Worm (Caenorhabditis elegans) whole organism, young adult: ENCODE measurements around the gene fcmt-1.

Experiments
- B0336.3 ChIP-seq: fragments of 200-800 bp; sonication (Bioruptor generic); IDR thresholded peaks from 2 replicates; pipeline ENCODE4 v1.3.6; 2022; ENCODE audit warnings: missing genetic modification characterization, missing compliant biosample characterization
- C06A6.2 ChIP-seq: fragments of 200-800 bp; sonication (Bioruptor generic); conservative IDR thresholded peaks from 2 replicates; pipeline ENCODE4 v1.3.6; 2022; ENCODE audit warnings: missing genetic modification characterization, missing compliant biosample characterization
- F37B4.10 ChIP-seq: fragments of 200-800 bp; sonication (Bioruptor generic); IDR thresholded peaks from 2 replicates; pipeline ENCODE4 v1.3.6; 2022; ENCODE audit warnings: missing genetic modification characterization, missing compliant biosample characterization
- F52B5.7 ChIP-seq: sonication (generic microtip); optimal IDR thresholded peaks from 2 replicates; lab custom pipeline; 2016; ENCODE audit warnings: mild to moderate bottlenecking, missing genetic modification characterization, missing compliant biosample characterization
- F55B11.4 ChIP-seq: sonication (generic microtip); optimal IDR thresholded peaks from 2 replicates; lab custom pipeline; 2016; ENCODE audit warnings: missing compliant biosample characterization, missing genetic modification characterization, borderline replicate concordance; ENCODE audit not compliant: insufficient read depth
- F57C9.4 ChIP-seq: sonication (generic microtip); optimal IDR thresholded peaks from 2 replicates; lab custom pipeline; 2017; ENCODE audit warnings: mild to moderate bottlenecking, missing genetic modification characterization, missing compliant biosample characterization
- K11D2.4 ChIP-seq: fragments of 200-800 bp; sonication (Bioruptor generic); IDR thresholded peaks from 2 replicates; pipeline ENCODE4 v1.3.6; 2022; ENCODE audit warnings: missing genetic modification reagents, missing genetic modification characterization, missing compliant biosample characterization
- K12H6.12 ChIP-seq: fragments of 200-800 bp; sonication (Bioruptor generic); optimal IDR thresholded peaks from 2 replicates; lab custom pipeline; 2018; ENCODE audit warnings: mild to moderate bottlenecking, missing genetic modification characterization, missing compliant biosample characterization
- T07F8.4 ChIP-seq: sonication (generic microtip); optimal IDR thresholded peaks from 2 replicates; lab custom pipeline; 2016; ENCODE audit warnings: mild to moderate bottlenecking, missing genetic modification characterization, moderate library complexity, missing compliant biosample characterization
- Y53G8AR.9 ChIP-seq: fragments of 200-800 bp; sonication (Bioruptor generic); conservative IDR thresholded peaks from 2 replicates; pipeline ENCODE4 v1.3.6; 2022; ENCODE audit warnings: missing genetic modification reagents, missing genetic modification characterization, missing compliant biosample characterization
- Y67H2A.10 ChIP-seq: fragments of 200-800 bp; sonication (Bioruptor generic); conservative IDR thresholded peaks from 2 replicates; pipeline ENCODE4 v1.3.6; 2022; ENCODE audit warnings: missing genetic modification reagents, missing genetic modification characterization, missing compliant biosample characterization
- akir-1 ChIP-seq: fragments of 200-800 bp; sonication (Bioruptor generic); optimal IDR thresholded peaks from 2 replicates; lab custom pipeline; 2018; ENCODE audit warnings: mild to moderate bottlenecking, missing genetic modification characterization, moderate library complexity, missing compliant biosample characterization
- atf-7 ChIP-seq: sonication (generic microtip); optimal IDR thresholded peaks from 2 replicates; lab custom pipeline; 2017; ENCODE audit warnings: mild to moderate bottlenecking, missing genetic modification characterization, missing compliant biosample characterization
- athp-1 ChIP-seq: sonication (generic microtip); optimal IDR thresholded peaks from 2 replicates; lab custom pipeline; 2017; ENCODE audit warnings: mild to moderate bottlenecking, missing genetic modification characterization, missing compliant biosample characterization
- attf-3 ChIP-seq: fragments of 200-800 bp; sonication (Bioruptor generic); conservative IDR thresholded peaks from 2 replicates; pipeline ENCODE4 v1.3.6; 2022; ENCODE audit warnings: missing genetic modification reagents, missing genetic modification characterization, missing compliant biosample characterization
- attf-5 ChIP-seq: fragments of 200-800 bp; sonication (Bioruptor generic); optimal IDR thresholded peaks from 2 replicates; lab custom pipeline; 2018; ENCODE audit warnings: mild to moderate bottlenecking, missing genetic modification characterization, missing compliant biosample characterization
- bed-2 ChIP-seq: fragments of 200-800 bp; sonication (Bioruptor generic); IDR thresholded peaks from 2 replicates; pipeline ENCODE4 v1.3.6; 2022; ENCODE audit warnings: missing genetic modification reagents, missing genetic modification characterization, missing compliant biosample characterization
- cebp-1 ChIP-seq, 2 experiments: fragments of 200-800 bp in 1 of 2; sonication (Bioruptor generic) in 1 of 2; sonication (generic microtip) in 1 of 2; IDR thresholded peaks in 1 of 2; optimal IDR thresholded peaks in 1 of 2; 2 replicates each; pipeline versions ENCODE4 v1.3.6 to Lab custom; 2017 to 2022; ENCODE audit warnings: missing compliant biosample characterization in 2 of 2, missing genetic modification characterization in 2 of 2, mild to moderate bottlenecking in 1 of 2, missing genetic modification reagents in 1 of 2, moderate library complexity in 1 of 2
- ceh-100 ChIP-seq: fragments of 200-800 bp; sonication (Bioruptor generic); IDR thresholded peaks from 2 replicates; pipeline ENCODE4 v1.3.6; 2022; ENCODE audit warnings: missing genetic modification reagents, missing genetic modification characterization, missing compliant biosample characterization
- ceh-27 ChIP-seq: fragments of 200-800 bp; sonication (Bioruptor generic); optimal IDR thresholded peaks from 2 replicates; lab custom pipeline; 2018; ENCODE audit warnings: mild to moderate bottlenecking, missing genetic modification characterization, moderate library complexity, missing compliant biosample characterization
- ceh-58 ChIP-seq: fragments of 200-800 bp; sonication (Bioruptor generic); IDR thresholded peaks from 2 replicates; pipeline ENCODE4 v1.3.6; 2022; ENCODE audit warnings: missing genetic modification characterization, missing compliant biosample characterization
- dox-1 ChIP-seq: fragments of 200-800 bp; sonication (Bioruptor generic); IDR thresholded peaks from 2 replicates; pipeline ENCODE4 v1.3.6; 2022; ENCODE audit warnings: missing genetic modification reagents, missing genetic modification characterization, missing compliant biosample characterization
- efl-1 ChIP-seq: fragments of 150-350 bp; optimal IDR thresholded peaks from 2 replicates; lab custom pipeline; 2014; ENCODE audit warnings: missing biosample characterization, missing genetic modification reagents, missing genetic modification characterization
- egrh-3 ChIP-seq: fragments of 200-800 bp; sonication (Bioruptor generic); IDR thresholded peaks from 2 replicates; pipeline ENCODE4 v1.3.6; 2022; ENCODE audit warnings: missing genetic modification reagents, missing genetic modification characterization, missing compliant biosample characterization
- ets-4 ChIP-seq: fragments of 200-800 bp; sonication (Bioruptor generic); optimal IDR thresholded peaks from 2 replicates; lab custom pipeline; 2018; ENCODE audit warnings: mild to moderate bottlenecking, missing genetic modification characterization, missing compliant biosample characterization
- gei-17 ChIP-seq: fragments of 200-800 bp; sonication (Bioruptor generic); optimal IDR thresholded peaks from 2 replicates; lab custom pipeline; 2018; ENCODE audit warnings: mild to moderate bottlenecking, missing genetic modification characterization, missing compliant biosample characterization
- hmg-1.2 ChIP-seq: fragments of 200-800 bp; sonication (Bioruptor generic); IDR thresholded peaks from 2 replicates; pipeline ENCODE4 v1.3.6; 2022; ENCODE audit warnings: missing genetic modification reagents, missing genetic modification characterization, missing compliant biosample characterization
- hmg-20 ChIP-seq: fragments of 200-800 bp; sonication (Bioruptor generic); IDR thresholded peaks from 2 replicates; pipeline ENCODE4 v1.3.6; 2022; ENCODE audit warnings: missing genetic modification reagents, missing genetic modification characterization, missing compliant biosample characterization
- lin-26 ChIP-seq: fragments of 200-800 bp; sonication (Bioruptor generic); IDR thresholded peaks from 2 replicates; pipeline ENCODE4 v1.3.6; 2022; ENCODE audit warnings: missing genetic modification reagents, missing genetic modification characterization, missing compliant biosample characterization
- lin-35 ChIP-seq, 3 experiments: fragments of 150-350 bp in 2 of 3; sonication (generic microtip) in 1 of 3; optimal IDR thresholded peaks; 2 replicates each; lab custom pipeline; 2014 to 2018; ENCODE audit warnings: missing biosample characterization in 3 of 3, missing genetic modification characterization in 3 of 3, missing genetic modification reagents in 3 of 3
- lir-1 ChIP-seq: fragments of 200-800 bp; sonication (Bioruptor generic); conservative IDR thresholded peaks from 2 replicates; pipeline ENCODE4 v1.3.6; 2022; ENCODE audit warnings: missing genetic modification reagents, missing genetic modification characterization, missing compliant biosample characterization
- madf-3 ChIP-seq: fragments of 200-800 bp; sonication (Bioruptor generic); IDR thresholded peaks from 2 replicates; pipeline ENCODE4 v1.3.6; 2022; ENCODE audit warnings: missing genetic modification reagents, missing genetic modification characterization, missing compliant biosample characterization
- madf-6 ChIP-seq: fragments of 200-800 bp; sonication (Bioruptor generic); IDR thresholded peaks from 2 replicates; pipeline ENCODE4 v1.3.6; 2022; ENCODE audit warnings: missing genetic modification reagents, missing genetic modification characterization, missing compliant biosample characterization
- mcd-1 ChIP-seq: fragments of 200-800 bp; sonication (Bioruptor generic); IDR thresholded peaks from 2 replicates; pipeline ENCODE4 v1.3.6; 2022; ENCODE audit warnings: missing genetic modification reagents, missing genetic modification characterization, missing compliant biosample characterization
- mes-4 ChIP-seq: sonication (generic microtip); optimal IDR thresholded peaks from 2 replicates; lab custom pipeline; 2016; ENCODE audit warnings: missing genotype, missing genetic modification characterization, missing compliant biosample characterization
- nfya-2 ChIP-seq: fragments of 200-800 bp; sonication (Bioruptor generic); IDR thresholded peaks from 2 replicates; pipeline ENCODE4 v1.3.6; 2022; ENCODE audit warnings: missing genetic modification reagents, missing genetic modification characterization, missing compliant biosample characterization
- pbrm-1 ChIP-seq: fragments of 200-800 bp; sonication (Bioruptor generic); IDR thresholded peaks from 2 replicates; pipeline ENCODE4 v1.3.6; 2022; ENCODE audit warnings: missing genetic modification reagents, missing genetic modification characterization, missing compliant biosample characterization
- snpc-1.1 ChIP-seq: sonication (generic microtip); optimal IDR thresholded peaks from 2 replicates; lab custom pipeline; 2017; ENCODE audit warnings: missing genetic modification characterization, mild to moderate bottlenecking, missing compliant biosample characterization, antibody characterized with exemption, moderate library complexity, missing genotype, missing genetic modification reagents; ENCODE audit not compliant: insufficient read depth
- snpc-3.4 ChIP-seq: sonication (generic microtip); optimal IDR thresholded peaks from 2 replicates; lab custom pipeline; 2017; ENCODE audit warnings: missing genetic modification characterization, mild to moderate bottlenecking, missing compliant biosample characterization, antibody characterized with exemption, moderate library complexity, missing genotype, missing genetic modification reagents
- snpc-4 ChIP-seq, 5 experiments: fragments of 150-350 bp in 1 of 5; sonication (generic microtip) in 4 of 5; optimal IDR thresholded peaks; 2 replicates each; lab custom pipeline; 2014 to 2018; ENCODE audit warnings: missing genetic modification characterization in 5 of 5, missing biosample characterization in 3 of 5, antibody characterized with exemption in 2 of 5, mild to moderate bottlenecking in 2 of 5, missing compliant biosample characterization in 2 of 5, missing genotype in 2 of 5, moderate library complexity in 2 of 5, missing genetic modification reagents in 1 of 5
- somi-1 ChIP-seq: fragments of 200-800 bp; sonication (Bioruptor generic); optimal IDR thresholded peaks from 2 replicates; lab custom pipeline; 2018; ENCODE audit warnings: mild to moderate bottlenecking, missing genetic modification characterization, missing compliant biosample characterization
- ztf-18 ChIP-seq: sonication (generic microtip); optimal IDR thresholded peaks from 2 replicates; lab custom pipeline; 2016; ENCODE audit warnings: missing genotype, mild to moderate bottlenecking, missing genetic modification characterization, missing compliant biosample characterization
- ztf-22 ChIP-seq: fragments of 200-800 bp; sonication (Bioruptor generic); optimal IDR thresholded peaks from 2 replicates; lab custom pipeline; 2018; ENCODE audit warnings: mild to moderate bottlenecking, missing genetic modification characterization, moderate library complexity, missing compliant biosample characterization
- ztf-26 ChIP-seq: sonication (generic microtip); optimal IDR thresholded peaks from 2 replicates; lab custom pipeline; 2017; ENCODE audit warnings: missing genetic modification characterization, missing compliant biosample characterization
- ztf-6 ChIP-seq: fragments of 200-800 bp; sonication (Bioruptor generic); IDR thresholded peaks from 2 replicates; pipeline ENCODE4 v1.3.6; 2022; ENCODE audit warnings: missing genetic modification reagents, missing genetic modification characterization, missing compliant biosample characterization

Gene fcmt-1

DNA sequence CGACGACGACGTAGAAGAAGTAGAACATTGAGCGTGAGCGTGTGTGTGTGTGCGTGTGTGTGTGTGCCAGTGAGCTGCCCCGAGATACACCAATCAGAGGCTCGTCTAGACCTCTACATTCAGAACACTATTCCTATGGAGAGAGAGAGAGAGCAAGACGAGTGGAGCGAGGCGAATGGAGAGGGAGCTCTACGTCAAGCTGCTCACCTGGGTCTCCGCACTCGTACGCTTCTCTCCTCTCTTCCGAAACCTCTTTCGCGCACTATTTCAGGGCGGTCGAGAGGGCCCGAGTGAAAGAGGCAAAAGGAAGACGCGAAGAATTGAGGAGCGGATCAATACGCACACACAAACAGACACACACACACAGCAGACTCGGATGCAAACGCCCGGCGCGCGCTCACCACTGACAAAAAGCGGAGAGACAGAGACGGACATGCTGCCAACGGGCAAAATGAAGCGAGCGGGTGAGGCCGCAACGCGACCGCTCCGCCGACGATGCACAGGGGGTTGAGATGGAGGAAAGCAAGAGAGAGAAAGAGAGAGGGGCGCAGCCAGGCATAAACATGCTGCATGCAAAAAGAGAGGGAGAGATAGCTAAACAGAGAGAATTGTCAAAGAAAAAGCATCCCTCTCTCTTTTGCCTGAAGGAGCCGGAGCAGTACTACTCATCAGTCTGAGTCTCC, 40.3 kb upstream of the fcmt-1 start (continued):
- TF ChIP-seq cebp-1 (GFP tag; IDR thresholded peaks at IDR 0.05; lab: Robert Waterston, UW) (0 out of 2 replicates have a peak, but pooled peaks have one; percentile 50), cebp-1 (tag; optimal IDR thresholded peaks at IDR 0.05; lab: Kevin White, UChicago) (peak; percentile 90), ceh-27 (peak; percentile 76), pbrm-1 (GFP tag; lab: Robert Waterston, UW) (peak; percentile 63), gei-17 (peak; percentile 65), akir-1 (GFP tag; lab: Kevin White, UChicago) (peak; percentile 63), snpc-3.4 (tag; lab: Kevin White, UChicago) (no peak), hmg-20 (GFP tag; lab: Robert Waterston, UW) (no peak), Y53G8AR.9 (GFP tag; lab: Robert Waterston, UW) (no peak), snpc-4 (GFP tag; optimal IDR thresholded peaks at IDR 0.05; lab: Kevin White, UChicago) (no peak), snpc-4 (tag; optimal IDR thresholded peaks at IDR 0.05; lab: Kevin White, UChicago) (peak in 3 of 4 experiments; percentile 51 to 74 (median 59)), mcd-1 (GFP tag; lab: Robert Waterston, UW) (peak; percentile 73), attf-5 (GFP tag; lab: Kevin White, UChicago) (peak; percentile 89), ceh-100 (GFP tag; lab: Robert Waterston, UW) (0 out of 2 replicates have a peak, but pooled peaks have one; percentile 24), atf-7 (tag; lab: Kevin White, UChicago) (peak; percentile 75), K11D2.4 (GFP tag; lab: Robert Waterston, UW) (peak; percentile 73), efl-1 (peak; percentile 17), lin-26 (0 out of 2 replicates have a peak, but pooled peaks have one; percentile 61), F55B11.4 (tag; lab: Kevin White, UChicago) (no peak), T07F8.4 (tag; lab: Kevin White, UChicago) (peak; percentile 41), F52B5.7 (tag; lab: Kevin White, UChicago) (peak; percentile 59), ceh-58 (GFP tag; lab: Robert Waterston, UW) (no peak), madf-6 (GFP tag; lab: Robert Waterston, UW) (no peak), somi-1 (peak; percentile 17), ztf-18 (peak; percentile 66), hmg-1.2 (GFP tag; lab: Robert Waterston, UW) (peak; percentile 85), ztf-26 (tag; lab: Kevin White, UChicago) (peak; percentile 2), C06A6.2 (GFP tag; lab: Robert Waterston, UW) (peak; percentile 55; the same call in 1 of the 2 replicates), lir-1 (GFP tag; lab: Robert Waterston, UW) (peak; percentile 66), F57C9.4 (tag; lab: Kevin White, UChicago) (no peak), mes-4 (no peak), F37B4.10 (no peak), B0336.3 (GFP tag; lab: Robert Waterston, UW) (peak; percentile 91), ztf-6 (GFP tag; lab: Robert Waterston, UW) (no peak), madf-3 (GFP tag; lab: Robert Waterston, UW) (0 out of 2 replicates have a peak, but pooled peaks have one; percentile 63), athp-1 (tag; lab: Kevin White, UChicago) (peak; percentile 53), attf-3 (no peak), bed-2 (peak; percentile 49; the same call in 1 of the 2 replicates), Y67H2A.10 (GFP tag; lab: Robert Waterston, UW) (no peak), dox-1 (peak; percentile 84), snpc-1.1 (no peak), nfya-2 (GFP tag; lab: Robert Waterston, UW) (no peak), ets-4 (no peak), egrh-3 (peak; percentile 89), ztf-22 (no peak), K12H6.12 (peak; percentile 87), lin-35 (GFP tag; optimal IDR thresholded peaks at IDR 0.05; lab: Kevin White, UChicago) (peak in 1 of 3 experiments; percentile 66)
